Worm (Caenorhabditis elegans): ENCODE data around the gene Y37H2A.14.

DNA sequence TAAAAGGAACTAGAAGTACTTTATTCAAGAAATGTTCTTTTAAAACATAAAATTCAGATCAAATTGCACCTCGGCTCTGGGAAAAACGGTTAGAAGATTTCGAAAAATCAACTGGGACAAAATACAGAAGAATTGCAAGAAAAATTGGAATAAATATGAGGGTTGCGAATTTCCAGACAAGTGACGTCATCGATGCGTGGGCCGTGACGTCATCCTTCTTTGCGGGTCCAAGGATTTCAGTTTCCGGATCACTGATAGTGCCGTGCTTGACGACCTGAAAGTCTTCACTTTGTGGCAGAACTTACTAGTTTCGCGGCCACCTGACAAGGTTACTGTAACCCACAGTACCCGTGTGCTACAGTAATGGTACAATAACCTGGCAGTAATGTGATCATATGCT lies 19.9 kb downstream of the Y37H2A.14 start:
- no peak for TF ChIP-seq lin-13 (tag; optimal IDR thresholded peaks at IDR 0.05)
- TF ChIP-seq unc-62 (GFP tag; optimal IDR thresholded peaks at IDR 0.05): no peak
- TF ChIP-seq cnd-1 (tag; optimal IDR thresholded peaks at IDR 0.05): no peak
- TF ChIP-seq nhr-12 (tag; optimal IDR thresholded peaks at IDR 0.05): no peak
- TF ChIP-seq snpc-4 (tag; optimal IDR thresholded peaks at IDR 0.05): no peak
- no peak for TF ChIP-seq pha-4 (tag; optimal IDR thresholded peaks at IDR 0.05)
- no peak for TF ChIP-seq elt-1 (tag; optimal IDR thresholded peaks at IDR 0.05; ENCODE audit: borderline replicate concordance, insufficient read depth)
- TF ChIP-seq nhr-237 (tag; optimal IDR thresholded peaks at IDR 0.05): no peak
